Fruit fly (Drosophila melanogaster) whole organism, embryonic: ENCODE data around the gene Or65c.

Experiments
- B-H1 ChIP-seq: fragments of 200-800 bp; sonication (Bioruptor generic); IDR thresholded peaks from 3 replicates; pipeline ENCODE4 v1.3.6; 2022; ENCODE audit warnings: missing biosample characterization, missing genetic modification characterization
- CG11456 ChIP-seq: fragments of 200-800 bp; sonication (Bioruptor generic); IDR thresholded peaks from 3 replicates; pipeline ENCODE4 v1.3.6; 2022; ENCODE audit warnings: missing biosample characterization, missing genetic modification characterization
- CG14441 ChIP-seq: fragments of 200-800 bp; sonication (Bioruptor generic); IDR thresholded peaks from 2 replicates; pipeline ENCODE4 v1.3.6; 2022; ENCODE audit warnings: missing biosample characterization, missing genetic modification characterization
- CG1529 ChIP-seq: fragments of 200-800 bp; sonication (Bioruptor generic); optimal IDR thresholded peaks from 3 replicates; lab custom pipeline; 2018; ENCODE audit warnings: missing biosample characterization, missing genetic modification characterization
- CG15696 ChIP-seq: fragments of 200-800 bp; sonication (Bioruptor generic); optimal IDR thresholded peaks from 2 replicates; lab custom pipeline; 2019; ENCODE audit warnings: missing biosample characterization, mild to moderate bottlenecking, missing genetic modification characterization, moderate library complexity
- CG1603 ChIP-seq: fragments of 200-800 bp; sonication (Bioruptor generic); optimal IDR thresholded peaks from 2 replicates; lab custom pipeline; 2019; ENCODE audit warnings: missing biosample characterization, mild to moderate bottlenecking, missing genetic modification characterization, moderate library complexity
- CG1792 ChIP-seq: fragments of 200-800 bp; sonication (Bioruptor generic); optimal IDR thresholded peaks from 2 replicates; lab custom pipeline; 2016; ENCODE audit warnings: missing biosample characterization, missing genetic modification characterization
- CG18476 ChIP-seq: fragments of 200-800 bp; sonication (Bioruptor generic); optimal IDR thresholded peaks from 2 replicates; lab custom pipeline; 2016; ENCODE audit warnings: missing biosample characterization, mild to moderate bottlenecking, missing genetic modification characterization
- CG2129 ChIP-seq: fragments of 200-800 bp; sonication (Bioruptor generic); IDR thresholded peaks from 2 replicates; pipeline ENCODE4 v1.3.6; 2022; ENCODE audit warnings: missing biosample characterization, missing genetic modification characterization; ENCODE audit not compliant: partially characterized antibody
- CG32532 ChIP-seq: fragments of 200-800 bp; sonication (Bioruptor generic); IDR thresholded peaks from 2 replicates; pipeline ENCODE4 v1.3.6; 2022; ENCODE audit warnings: missing biosample characterization, missing genetic modification characterization
- CG34224 ChIP-seq: fragments of 200-800 bp; sonication (Bioruptor generic); IDR thresholded peaks from 3 replicates; pipeline ENCODE4 v1.3.6; 2022; ENCODE audit warnings: missing biosample characterization, missing genetic modification characterization; ENCODE audit not compliant: partially characterized antibody
- CG4404 ChIP-seq: fragments of 200-800 bp; sonication (Bioruptor generic); IDR thresholded peaks from 2 replicates; pipeline ENCODE4 v1.3.6; 2022; ENCODE audit warnings: missing biosample characterization, missing genetic modification characterization
- CG4424 ChIP-seq: fragments of 200-800 bp; sonication (Bioruptor generic); optimal IDR thresholded peaks from 3 replicates; lab custom pipeline; 2016; ENCODE audit warnings: missing biosample characterization, missing genetic modification characterization
- CG7745 ChIP-seq: fragments of 200-800 bp; sonication (Bioruptor generic); optimal IDR thresholded peaks from 2 replicates; lab custom pipeline; 2018; ENCODE audit warnings: missing biosample characterization, mild to moderate bottlenecking, missing genetic modification characterization, moderate library complexity
- CG8388 ChIP-seq: fragments of 200-800 bp; sonication (Bioruptor generic); optimal IDR thresholded peaks from 2 replicates; lab custom pipeline; 2019; ENCODE audit warnings: missing biosample characterization, mild to moderate bottlenecking, missing genetic modification characterization, moderate library complexity
- CG9609 ChIP-seq: fragments of 200-800 bp; sonication (Bioruptor generic); optimal IDR thresholded peaks from 3 replicates; lab custom pipeline; 2016; ENCODE audit warnings: missing biosample characterization, missing genetic modification characterization
- Dref ChIP-seq: fragments of 200-800 bp; sonication (Bioruptor generic); IDR thresholded peaks from 2 replicates; pipeline ENCODE4 v1.3.6; 2022; ENCODE audit warnings: missing biosample characterization, missing genetic modification characterization
- Drgx ChIP-seq: fragments of 200-800 bp; sonication (Bioruptor generic); IDR thresholded peaks from 2 replicates; pipeline ENCODE4 v1.3.6; 2022; ENCODE audit warnings: missing biosample characterization, missing genetic modification characterization
- ERR ChIP-seq: fragments of 200-800 bp; sonication (Bioruptor generic); optimal IDR thresholded peaks from 2 replicates; lab custom pipeline; 2016; ENCODE audit warnings: missing biosample characterization, missing genetic modification characterization
- Mrtf ChIP-seq: fragments of 200-800 bp; sonication (Bioruptor generic); IDR thresholded peaks from 3 replicates; pipeline ENCODE4 v1.3.6; 2022; ENCODE audit warnings: missing biosample characterization, missing genetic modification characterization
- Neu2 ChIP-seq: fragments of 200-800 bp; sonication (Bioruptor generic); optimal IDR thresholded peaks from 3 replicates; lab custom pipeline; 2016; ENCODE audit warnings: missing biosample characterization, missing genetic modification characterization, borderline replicate concordance
- Sox102F ChIP-seq: fragments of 200-800 bp; sonication (Bioruptor generic); optimal IDR thresholded peaks from 2 replicates; lab custom pipeline; 2018; ENCODE audit warnings: missing biosample characterization, mild to moderate bottlenecking, missing genetic modification characterization, moderate library complexity
- Taf1 ChIP-seq: fragments of 200-800 bp; sonication (Bioruptor generic); IDR thresholded peaks from 2 replicates; pipeline ENCODE4 v1.3.6; 2022; ENCODE audit warnings: missing biosample characterization, missing genetic modification characterization
- amos ChIP-seq: fragments of 200-800 bp; sonication (Bioruptor generic); IDR thresholded peaks from 2 replicates; pipeline ENCODE4 v1.3.6; 2022; ENCODE audit warnings: missing biosample characterization, missing genetic modification characterization; ENCODE audit not compliant: partially characterized antibody
- ara ChIP-seq: fragments of 200-800 bp; sonication (Bioruptor generic); IDR thresholded peaks from 2 replicates; pipeline ENCODE4 v1.3.6; 2022; ENCODE audit warnings: missing biosample characterization, missing genetic modification characterization
- bsh ChIP-seq, 2 experiments: fragments of 200-800 bp; sonication (Bioruptor generic); optimal IDR thresholded peaks; 2 replicates each; lab custom pipeline; 2017 to 2018; ENCODE audit warnings: mild to moderate bottlenecking in 2 of 2, missing biosample characterization in 2 of 2, missing genetic modification characterization in 2 of 2, moderate library complexity in 1 of 2
- cg ChIP-seq: fragments of 200-800 bp; sonication (Bioruptor generic); optimal IDR thresholded peaks from 3 replicates; lab custom pipeline; 2019; ENCODE audit warnings: missing biosample characterization, mild to moderate bottlenecking, missing genetic modification characterization, moderate library complexity
- dati ChIP-seq: fragments of 200-800 bp; sonication (Bioruptor generic); IDR thresholded peaks from 2 replicates; pipeline ENCODE4 v1.3.6; 2022; ENCODE audit warnings: missing biosample characterization, missing genetic modification characterization
- disco-r ChIP-seq: fragments of 200-800 bp; sonication (Bioruptor generic); optimal IDR thresholded peaks from 2 replicates; lab custom pipeline; 2016; ENCODE audit warnings: missing biosample characterization, missing genetic modification characterization
- ems ChIP-seq: fragments of 200-800 bp; sonication (Bioruptor generic); optimal IDR thresholded peaks from 3 replicates; lab custom pipeline; 2016; ENCODE audit warnings: missing biosample characterization, missing genetic modification characterization
- fd102C ChIP-seq: fragments of 200-800 bp; sonication (Bioruptor generic); optimal IDR thresholded peaks from 2 replicates; lab custom pipeline; 2018; ENCODE audit warnings: missing biosample characterization, mild to moderate bottlenecking, missing genetic modification characterization, moderate library complexity
- gem ChIP-seq: fragments of 200-800 bp; sonication (Bioruptor generic); optimal IDR thresholded peaks from 2 replicates; lab custom pipeline; 2019; ENCODE audit warnings: missing biosample characterization, mild to moderate bottlenecking, missing genetic modification characterization, moderate library complexity
- jing ChIP-seq: fragments of 200-800 bp; sonication (Bioruptor generic); optimal IDR thresholded peaks from 2 replicates; lab custom pipeline; 2018; ENCODE audit warnings: missing biosample characterization, mild to moderate bottlenecking, missing genetic modification characterization
- klu ChIP-seq: fragments of 200-800 bp; sonication (Bioruptor generic); IDR thresholded peaks from 2 replicates; pipeline ENCODE4 v1.3.6; 2022; ENCODE audit warnings: missing biosample characterization, missing genetic modification characterization
- lbe ChIP-seq: fragments of 200-800 bp; sonication (Bioruptor generic); optimal IDR thresholded peaks from 2 replicates; lab custom pipeline; 2016; ENCODE audit warnings: missing biosample characterization, mild to moderate bottlenecking, missing genetic modification characterization
- lola ChIP-seq, 3 experiments: fragments of >200 bp in 2 of 3; fragments of 200-800 bp in 1 of 3; sonication (Bioruptor generic) in 1 of 3; optimal IDR thresholded peaks; 2 replicates each; lab custom pipeline; 2017 to 2019; ENCODE audit warnings: missing biosample characterization in 3 of 3, missing genetic modification characterization in 3 of 3, mild to moderate bottlenecking in 1 of 3, moderate library complexity in 1 of 3
- nerfin-2 ChIP-seq: fragments of 200-800 bp; sonication (Bioruptor generic); IDR thresholded peaks from 2 replicates; pipeline ENCODE4 v1.3.6; 2022; ENCODE audit warnings: missing biosample characterization, missing genetic modification characterization; ENCODE audit not compliant: partially characterized antibody
- nom ChIP-seq: fragments of 200-800 bp; sonication (Bioruptor generic); optimal IDR thresholded peaks from 2 replicates; lab custom pipeline; 2017; ENCODE audit warnings: missing biosample characterization, missing genetic modification characterization, mild to moderate bottlenecking, moderate library complexity, missing genetic modification reagents
- phol ChIP-seq: fragments of 200-800 bp; sonication (Bioruptor generic); optimal IDR thresholded peaks from 3 replicates; lab custom pipeline; 2018; ENCODE audit warnings: missing biosample characterization, mild to moderate bottlenecking, missing genetic modification characterization, moderate library complexity
- pnt ChIP-seq: fragments of 200-800 bp; sonication (Bioruptor generic); optimal IDR thresholded peaks from 3 replicates; lab custom pipeline; 2016; ENCODE audit warnings: missing biosample characterization, missing genetic modification characterization
- prd ChIP-seq, 3 experiments: fragments of >200 bp in 2 of 3; fragments of 200-800 bp in 1 of 3; sonication (Bioruptor generic) in 1 of 3; optimal IDR thresholded peaks in 2 of 3; IDR thresholded peaks in 1 of 3; 2 replicates in 2 of 3; 3 replicates in 1 of 3; pipeline versions ENCODE4 v1.3.6 to Lab custom; 2017 to 2022; ENCODE audit warnings: missing biosample characterization in 1 of 3, missing genetic modification characterization in 1 of 3
- psq ChIP-seq: fragments of 200-800 bp; sonication (Bioruptor generic); optimal IDR thresholded peaks from 2 replicates; lab custom pipeline; 2017; ENCODE audit warnings: missing biosample characterization, missing genetic modification characterization
- sens ChIP-seq: fragments of 200-800 bp; sonication (Bioruptor generic); peaks from one replicate; lab custom pipeline; 2016; ENCODE audit warnings: missing biosample characterization, missing genetic modification characterization
- vvl ChIP-seq: fragments of 200-800 bp; sonication (Bioruptor generic); IDR thresholded peaks from 2 replicates; pipeline ENCODE4 v1.3.6; 2022; ENCODE audit warnings: missing biosample characterization, missing genetic modification characterization
- zfh1 ChIP-seq: fragments of 200-800 bp; sonication (Bioruptor generic); IDR thresholded peaks from 3 replicates; pipeline ENCODE4 v1.3.6; 2022; ENCODE audit warnings: missing biosample characterization, missing genetic modification characterization

Or65c gene

dm6 chr3L:6352232-6352631 lies 24.8 kb downstream of the Or65c start, which contains the start of gene CG13300 (continued):
- TF ChIP-seq pnt (GFP tag; lab: Kevin White, UChicago) (no peak), disco-r (GFP tag; lab: Kevin White, UChicago) (no peak), CG11456 (no peak)
- TF ChIP-seq, all 482 proteins: peak for 84

DNA sequence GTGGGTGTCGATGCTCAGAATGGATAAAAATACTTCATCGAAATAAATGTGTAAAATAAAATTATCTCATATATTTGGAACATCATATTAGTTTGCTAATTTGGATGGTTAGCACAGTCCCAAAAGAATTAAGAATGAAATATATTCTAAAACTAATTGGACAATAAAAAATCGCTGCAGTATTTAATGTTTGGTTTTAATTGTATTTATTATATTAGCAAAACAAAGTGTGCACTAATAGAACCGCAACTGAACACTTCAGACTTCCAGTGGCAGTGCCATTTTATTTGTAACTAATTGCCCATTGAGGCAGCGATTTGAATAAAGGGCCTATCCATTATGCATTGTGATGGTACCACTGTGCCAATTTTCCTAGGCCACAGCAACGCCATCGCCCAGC lies 27.6 kb downstream of the Or65c start:
- TF ChIP-seq nerfin-2 (no peak), amos (GFP tag; lab: Robert Waterston, UW) (no peak), bsh (GFP tag; optimal IDR thresholded peaks at IDR 0.05; lab: Kevin White, UChicago) (peak in 1 of 2 experiments; percentile 67)

- no peak for TF ChIP-seq cg (GFP tag; lab: Kevin White, UChicago)
- no peak for TF ChIP-seq CG15696 (tag; lab: Kevin White, UChicago)
- no peak for TF ChIP-seq CG18476 (GFP tag; lab: Kevin White, UChicago)
- no peak for TF ChIP-seq CG34224 (GFP tag; lab: Robert Waterston, UW)
Measured at dm6 chr3L:6357152-6357551, 29.7 kb downstream of the Or65c start.

- TF ChIP-seq CG1603 (tag; lab: Kevin White, UChicago) (peak; percentile 40), nom (peak; percentile 75), lbe (GFP tag; lab: Kevin White, UChicago) (peak; percentile 28), CG1529 (no peak), CG1792 (GFP tag; lab: Kevin White, UChicago) (no peak), gem (tag; lab: Kevin White, UChicago) (peak; percentile 21), Drgx (peak; percentile 73), prd (optimal IDR thresholded peaks at IDR 0.05; lab: Kevin White, UChicago) (no peak), prd (GFP tag; IDR thresholded peaks at IDR 0.05; lab: Robert Waterston, UW) (0 out of 3 replicates have a peak, but pooled peaks have one; percentile 4), vvl (GFP tag; lab: Robert Waterston, UW) (0 out of 2 replicates have a peak, but pooled peaks have one; percentile 21), CG7745 (no peak), Mrtf (GFP tag; lab: Robert Waterston, UW) (no peak), phol (no peak), bsh (GFP tag; optimal IDR thresholded peaks at IDR 0.05; lab: Kevin White, UChicago) (peak; percentile 12 to 29), Sox102F (GFP tag; lab: Kevin White, UChicago) (no peak), Taf1 (GFP tag; lab: Robert Waterston, UW) (no peak), CG4424 (GFP tag; lab: Kevin White, UChicago) (no peak), CG4404 (GFP tag; lab: Robert Waterston, UW) (peak; percentile 26; the same call in 1 of the 2 replicates), ara (GFP tag; lab: Robert Waterston, UW) (no peak), CG14441 (GFP tag; lab: Robert Waterston, UW) (no peak), CG32532 (GFP tag; lab: Robert Waterston, UW) (no peak), B-H1 (GFP tag; lab: Robert Waterston, UW) (no peak), CG2129 (GFP tag; lab: Robert Waterston, UW) (no peak), CG8388 (GFP tag; lab: Kevin White, UChicago) (no peak), Dref (GFP tag; lab: Robert Waterston, UW) (no peak), sens (peak; percentile 33), ERR (GFP tag; lab: Kevin White, UChicago) (no peak), lola (GFP tag; optimal IDR thresholded peaks at IDR 0.05; lab: Kevin White, UChicago) (peak in 1 of 3 experiments; percentile 16), Neu2 (GFP tag; lab: Kevin White, UChicago) (no peak), psq (GFP tag; lab: Kevin White, UChicago) (no peak), klu (GFP tag; lab: Robert Waterston, UW) (no peak), fd102C (GFP tag; lab: Kevin White, UChicago) (no peak), CG9609 (GFP tag; lab: Kevin White, UChicago) (no peak), ems (GFP tag; lab: Kevin White, UChicago) (no peak), dati (GFP tag; lab: Robert Waterston, UW) (no peak), zfh1 (GFP tag; lab: Robert Waterston, UW) (0 out of 3 replicates have a peak, but pooled peaks have one; percentile 19), jing (GFP tag; lab: Kevin White, UChicago) (no peak)
Measured at dm6 chr3L:6358501-6358900, 31.1 kb downstream of the Or65c start.
